Worm (Caenorhabditis elegans): Measurements from ENCODE around the gene rnp-1.

DNA sequence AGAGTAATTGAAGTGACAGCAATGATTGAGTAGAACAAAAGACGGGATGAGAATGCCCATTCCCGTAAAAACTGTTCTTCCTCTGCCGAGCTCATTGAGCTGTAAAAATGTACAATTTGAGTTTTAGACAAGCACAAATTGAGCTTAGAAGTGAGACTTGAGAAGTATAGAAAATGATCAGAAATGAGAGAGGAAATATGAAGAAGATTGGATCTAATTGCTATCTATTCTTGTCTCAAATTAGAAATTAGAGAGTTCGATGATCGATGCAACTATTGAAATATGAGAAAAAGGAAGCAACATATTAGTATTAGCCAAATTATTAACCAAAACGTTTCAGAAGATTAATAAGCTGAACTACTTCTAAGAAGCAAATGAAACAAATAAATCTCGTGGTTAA is 22.0 kb upstream of the rnp-1 start, which contains the start of gene ZK863.1:
- TF ChIP-seq ceh-82 (tag; optimal IDR thresholded peaks at IDR 0.05) (no peak), nhr-25 (tag; optimal IDR thresholded peaks at IDR 0.05; ENCODE audit: borderline replicate concordance, insufficient read depth) (no peak), F10B5.3 (tag; optimal IDR thresholded peaks at IDR 0.05) (no peak)

Measured in whole organism, L4 larva.